Fruit fly (Drosophila melanogaster) whole organism, pupa: ENCODE data around the gene vsg.

Experiments
- CG10348 ChIP-seq: fragments of 200-800 bp; sonication (Bioruptor generic); IDR thresholded peaks from 2 replicates; pipeline ENCODE4 v1.3.6; 2022; ENCODE audit warnings: missing biosample characterization, missing genetic modification characterization
- CG12605 ChIP-seq: fragments of 200-800 bp; sonication (Bioruptor generic); IDR thresholded peaks from 2 replicates; pipeline ENCODE4 v1.3.6; 2022; ENCODE audit warnings: missing biosample characterization, missing genetic modification characterization
- CG14655 ChIP-seq: fragments of 200-800 bp; sonication (Bioruptor generic); optimal IDR thresholded peaks from 3 replicates; lab custom pipeline; 2017; ENCODE audit warnings: mild to moderate bottlenecking, missing biosample characterization, missing genetic modification reagents, missing genetic modification characterization
- CG15710 ChIP-seq: fragments of 200-800 bp; sonication (Bioruptor generic); optimal IDR thresholded peaks from 2 replicates; lab custom pipeline; 2018; ENCODE audit warnings: missing biosample characterization, mild to moderate bottlenecking, missing genetic modification characterization, moderate library complexity
- CG4496 ChIP-seq: fragments of 200-800 bp; sonication (Bioruptor generic); IDR thresholded peaks from 3 replicates; pipeline ENCODE4 v1.3.6; 2022; ENCODE audit warnings: missing biosample characterization, missing genetic modification characterization
- CG8159 ChIP-seq: fragments of 200-800 bp; sonication (Bioruptor generic); optimal IDR thresholded peaks from 3 replicates; lab custom pipeline; 2018; ENCODE audit warnings: missing biosample characterization, mild to moderate bottlenecking, missing genetic modification characterization, moderate library complexity
- CG8301 ChIP-seq: fragments of 200-800 bp; sonication (Bioruptor generic); optimal IDR thresholded peaks from 2 replicates; lab custom pipeline; 2018; ENCODE audit warnings: missing biosample characterization, mild to moderate bottlenecking, missing genetic modification characterization
- CG9948 ChIP-seq: fragments of 200-800 bp; sonication (Bioruptor generic); optimal IDR thresholded peaks from 2 replicates; lab custom pipeline; 2018; ENCODE audit warnings: missing biosample characterization, mild to moderate bottlenecking, missing genetic modification characterization, moderate library complexity
- EcR ChIP-seq: fragments of 200-800 bp; sonication (Bioruptor generic); optimal IDR thresholded peaks from 3 replicates; lab custom pipeline; 2019; ENCODE audit warnings: missing biosample characterization, missing genetic modification characterization, mild to moderate bottlenecking, moderate library complexity, missing genetic modification reagents
- Ets98B ChIP-seq: fragments of 200-800 bp; sonication (Bioruptor generic); IDR thresholded peaks from 2 replicates; pipeline ENCODE4 v1.3.6; 2022; ENCODE audit warnings: missing biosample characterization, missing genetic modification characterization
- Pif1A ChIP-seq: fragments of 200-800 bp; sonication (Bioruptor generic); optimal IDR thresholded peaks from 3 replicates; lab custom pipeline; 2016; ENCODE audit warnings: missing biosample characterization, missing genetic modification characterization
- Snoo ChIP-seq: fragments of 200-800 bp; sonication (Bioruptor generic); optimal IDR thresholded peaks from 3 replicates; lab custom pipeline; 2017; ENCODE audit warnings: missing biosample characterization, mild to moderate bottlenecking, missing genetic modification characterization, inconsistent platforms

DNA sequence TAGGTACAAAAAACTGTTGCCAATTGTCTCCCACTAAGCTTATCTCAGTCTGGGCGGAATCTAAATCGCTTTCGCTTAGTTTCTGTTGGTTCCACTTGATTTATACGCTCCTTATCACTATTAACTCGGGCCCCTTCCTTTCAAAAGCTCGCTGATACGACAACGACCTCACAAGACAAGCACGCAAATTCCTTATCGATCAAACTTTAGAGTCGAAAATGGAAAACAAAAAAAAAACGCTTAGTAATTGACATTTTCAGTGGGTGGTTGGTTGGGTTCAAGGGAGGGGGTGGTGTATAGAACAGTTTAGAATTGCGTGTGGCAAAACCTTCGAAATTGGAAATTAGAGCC is 22.7 kb upstream of the vsg start:
- TF ChIP-seq Ets98B (GFP tag; lab: Robert Waterston, UW) (no peak), CG10348 (GFP tag; lab: Robert Waterston, UW) (no peak), CG8159 (tag; lab: Kevin White, UChicago) (no peak), CG12605 (GFP tag; lab: Robert Waterston, UW) (no peak), CG14655 (GFP tag; lab: Kevin White, UChicago) (no peak), CG8301 (tag; lab: Kevin White, UChicago) (no peak), EcR (GFP tag; lab: Kevin White, UChicago) (no peak), Pif1A (GFP tag; lab: Kevin White, UChicago) (no peak), CG9948 (tag; lab: Kevin White, UChicago) (no peak), CG15710 (tag; lab: Kevin White, UChicago) (no peak), Snoo (tag; lab: Kevin White, UChicago) (no peak), CG4496 (no peak)
